Worm (Caenorhabditis elegans) whole organism, L1 larva: Measurements from ENCODE around the gene puf-7.

Source experiments
- alr-1 ChIP-seq: fragments of 200-800 bp; sonication (Bioruptor generic); optimal IDR thresholded peaks from 2 replicates; lab custom pipeline; 2018; ENCODE audit warnings: borderline replicate concordance, mild to moderate bottlenecking, missing genetic modification characterization, missing compliant biosample characterization
- ceh-8 ChIP-seq: fragments of 200-800 bp; sonication (Bioruptor generic); optimal IDR thresholded peaks from 2 replicates; lab custom pipeline; 2018; ENCODE audit warnings: mild to moderate bottlenecking, missing genetic modification characterization, moderate library complexity, missing compliant biosample characterization
- ceh-82 ChIP-seq, 3 experiments: fragments of 150-350 bp in 1 of 3; sonication (generic microtip) in 2 of 3; optimal IDR thresholded peaks; 2 replicates each; lab custom pipeline; 2014 to 2017; ENCODE audit warnings: missing biosample characterization in 3 of 3, missing genetic modification characterization in 3 of 3
- hpl-2 ChIP-seq: fragments of 150-350 bp; optimal IDR thresholded peaks from 2 replicates; lab custom pipeline; 2014; ENCODE audit warnings: missing biosample characterization, missing genetic modification reagents, missing genetic modification characterization
- lin-13 ChIP-seq: fragments of 150-350 bp; optimal IDR thresholded peaks from 2 replicates; lab custom pipeline; 2014; ENCODE audit warnings: missing biosample characterization, missing genetic modification reagents, missing genetic modification characterization
- nhr-12 ChIP-seq: sonication (generic microtip); optimal IDR thresholded peaks from 2 replicates; lab custom pipeline; 2017; ENCODE audit warnings: missing biosample characterization, missing genetic modification characterization
- nhr-237 ChIP-seq: fragments of 150-350 bp; optimal IDR thresholded peaks from 2 replicates; lab custom pipeline; 2014; ENCODE audit warnings: missing biosample characterization, missing genetic modification characterization
- nhr-76 ChIP-seq: sonication (generic microtip); optimal IDR thresholded peaks from 2 replicates; lab custom pipeline; 2017; ENCODE audit warnings: missing biosample characterization, missing genetic modification characterization
- skn-1 ChIP-seq: fragments of 150-350 bp; optimal IDR thresholded peaks from 2 replicates; lab custom pipeline; 2014; ENCODE audit warnings: missing biosample characterization, missing genetic modification characterization
- snpc-4 ChIP-seq: fragments of 150-350 bp; optimal IDR thresholded peaks from 2 replicates; lab custom pipeline; 2014; ENCODE audit warnings: missing biosample characterization, missing genetic modification characterization
- swsn-7 ChIP-seq: sonication (generic microtip); optimal IDR thresholded peaks from 2 replicates; lab custom pipeline; 2016; ENCODE audit warnings: missing genetic modification characterization, missing compliant biosample characterization
- ztf-4 ChIP-seq: fragments of 150-350 bp; optimal IDR thresholded peaks from 2 replicates; lab custom pipeline; 2014; ENCODE audit warnings: missing biosample characterization, missing genetic modification characterization

- TF ChIP-seq lin-13 (GFP tag; lab: Kevin White, UChicago) (no peak), hpl-2 (GFP tag; lab: Kevin White, UChicago) (no peak), alr-1 (tag; lab: Kevin White, UChicago) (no peak), swsn-7 (tag; lab: Kevin White, UChicago) (no peak), ceh-8 (GFP tag; lab: Kevin White, UChicago) (no peak), ztf-4 (no peak), nhr-12 (tag; lab: Kevin White, UChicago) (no peak), skn-1 (tag; lab: Kevin White, UChicago) (no peak), nhr-237 (tag; lab: Kevin White, UChicago) (no peak), snpc-4 (tag; lab: Kevin White, UChicago) (no peak), nhr-76 (tag; lab: Kevin White, UChicago) (no peak), ceh-82 (tag; optimal IDR thresholded peaks at IDR 0.05; lab: Kevin White, UChicago) (no peak)
These were observed 13.4 kb upstream of the puf-7 start for ce11 chrIV:5473098-5473497.
